Fruit fly (Drosophila melanogaster) whole organism, embryonic: Measurements from ENCODE around the gene Cdc42.

Experiments used
- Abd-B ChIP-seq: fragments of 200-800 bp; sonication (Bioruptor generic); optimal IDR thresholded peaks from 2 replicates; lab custom pipeline; 2018; ENCODE audit warnings: missing biosample characterization, mild to moderate bottlenecking, missing genetic modification characterization, moderate library complexity
- BEAF-32 ChIP-seq: fragments of 200-800 bp; sonication (Bioruptor generic); optimal IDR thresholded peaks from 3 replicates; lab custom pipeline; 2017; ENCODE audit warnings: missing biosample characterization, missing genetic modification characterization, mild to moderate bottlenecking, moderate library complexity, missing genetic modification reagents
- CG1024 ChIP-seq: fragments of 200-800 bp; sonication (Bioruptor generic); IDR thresholded peaks from 2 replicates; pipeline ENCODE4 v1.3.6; 2022; ENCODE audit warnings: missing biosample characterization, missing genetic modification characterization
- CG10267 ChIP-seq: fragments of 200-800 bp; sonication (Bioruptor generic); optimal IDR thresholded peaks from 2 replicates; lab custom pipeline; 2018; ENCODE audit warnings: missing biosample characterization, mild to moderate bottlenecking, missing genetic modification characterization, moderate library complexity
- CG12391 ChIP-seq: fragments of 200-800 bp; sonication (Bioruptor generic); optimal IDR thresholded peaks from 3 replicates; lab custom pipeline; 2018; ENCODE audit warnings: missing biosample characterization, mild to moderate bottlenecking, missing genetic modification characterization, moderate library complexity
- CG12659 ChIP-seq: fragments of 200-800 bp; sonication (Bioruptor generic); optimal IDR thresholded peaks from 3 replicates; lab custom pipeline; 2017; ENCODE audit warnings: mild to moderate bottlenecking, missing biosample characterization, missing genetic modification reagents, missing genetic modification characterization
- CG13287 ChIP-seq: fragments of 200-800 bp; sonication (Bioruptor generic); IDR thresholded peaks from 2 replicates; pipeline ENCODE4 v1.3.6; 2022; ENCODE audit warnings: missing biosample characterization, missing genetic modification characterization; ENCODE audit not compliant: partially characterized antibody
- CG1602 ChIP-seq: fragments of 200-800 bp; sonication (Bioruptor generic); optimal IDR thresholded peaks from 3 replicates; lab custom pipeline; 2016; ENCODE audit warnings: missing biosample characterization, missing genetic modification characterization
- CG1603 ChIP-seq: fragments of 200-800 bp; sonication (Bioruptor generic); optimal IDR thresholded peaks from 2 replicates; lab custom pipeline; 2019; ENCODE audit warnings: missing biosample characterization, mild to moderate bottlenecking, missing genetic modification characterization, moderate library complexity
- CG17186 ChIP-seq: fragments of 200-800 bp; sonication (Bioruptor generic); optimal IDR thresholded peaks from 3 replicates; lab custom pipeline; 2017; ENCODE audit warnings: missing biosample characterization, missing genetic modification reagents, missing genetic modification characterization
- CG2116 ChIP-seq: fragments of 200-800 bp; sonication (Bioruptor generic); optimal IDR thresholded peaks from 3 replicates; lab custom pipeline; 2018; ENCODE audit warnings: missing biosample characterization, mild to moderate bottlenecking, missing genetic modification characterization
- CG2120 ChIP-seq: fragments of 200-800 bp; sonication (Bioruptor generic); optimal IDR thresholded peaks from 3 replicates; lab custom pipeline; 2016; ENCODE audit warnings: missing biosample characterization, missing genetic modification characterization
- CG30020 ChIP-seq: fragments of 200-800 bp; optimal IDR thresholded peaks from 2 replicates; lab custom pipeline; 2019; ENCODE audit warnings: missing biosample characterization, mild to moderate bottlenecking, missing genetic modification characterization, moderate library complexity
- CG31365 ChIP-seq: fragments of 200-800 bp; sonication (Bioruptor generic); optimal IDR thresholded peaks from 2 replicates; lab custom pipeline; 2018; ENCODE audit warnings: missing biosample characterization, mild to moderate bottlenecking, missing genetic modification characterization
- CG33213 ChIP-seq: fragments of 200-800 bp; sonication (Bioruptor generic); optimal IDR thresholded peaks from 3 replicates; lab custom pipeline; 2016; ENCODE audit warnings: missing biosample characterization, missing genetic modification characterization
- CG34224 ChIP-seq: fragments of 200-800 bp; sonication (Bioruptor generic); IDR thresholded peaks from 3 replicates; pipeline ENCODE4 v1.3.6; 2022; ENCODE audit warnings: missing biosample characterization, missing genetic modification characterization; ENCODE audit not compliant: partially characterized antibody
- CG4617 ChIP-seq: fragments of 200-800 bp; sonication (Bioruptor generic); optimal IDR thresholded peaks from 3 replicates; lab custom pipeline; 2016; ENCODE audit warnings: missing biosample characterization, missing genetic modification characterization, borderline replicate concordance
- CG8290 ChIP-seq, 3 experiments: fragments of 200-800 bp; sonication (Bioruptor generic); optimal IDR thresholded peaks; 2 replicates each; lab custom pipeline; 2016 to 2019; ENCODE audit warnings: missing biosample characterization in 3 of 3, missing genetic modification characterization in 3 of 3, mild to moderate bottlenecking in 2 of 3, moderate library complexity in 1 of 3
- Dp ChIP-seq: fragments of 200-800 bp; sonication (Bioruptor generic); optimal IDR thresholded peaks from 2 replicates; lab custom pipeline; 2018; ENCODE audit warnings: missing biosample characterization, mild to moderate bottlenecking, missing genetic modification characterization, moderate library complexity
- Elba2 ChIP-seq: fragments of 200-800 bp; sonication (Bioruptor generic); optimal IDR thresholded peaks from 3 replicates; lab custom pipeline; 2016; ENCODE audit warnings: missing biosample characterization, missing genetic modification characterization
- Ets97D ChIP-seq: fragments of 200-800 bp; sonication (Bioruptor generic); optimal IDR thresholded peaks from 3 replicates; lab custom pipeline; 2016; ENCODE audit warnings: missing biosample characterization, missing genetic modification characterization
- Hey ChIP-seq: fragments of 200-800 bp; sonication (Bioruptor generic); optimal IDR thresholded peaks from 3 replicates; lab custom pipeline; 2018; ENCODE audit warnings: missing biosample characterization, mild to moderate bottlenecking, missing genetic modification characterization
- HmgZ ChIP-seq: fragments of 200-800 bp; sonication (Bioruptor generic); optimal IDR thresholded peaks from 2 replicates; lab custom pipeline; 2018; ENCODE audit warnings: missing biosample characterization, mild to moderate bottlenecking, missing genetic modification characterization
- Lhr ChIP-seq: fragments of 200-800 bp; sonication (Bioruptor generic); optimal IDR thresholded peaks from 3 replicates; lab custom pipeline; 2017; ENCODE audit warnings: mild to moderate bottlenecking, missing biosample characterization, missing genetic modification reagents, missing genetic modification characterization
- MESR4 ChIP-seq: fragments of 200-800 bp; sonication (Bioruptor generic); optimal IDR thresholded peaks from 2 replicates; lab custom pipeline; 2018; ENCODE audit warnings: missing biosample characterization, mild to moderate bottlenecking, missing genetic modification characterization, moderate library complexity
- Max ChIP-seq: fragments of 200-800 bp; sonication (Bioruptor generic); optimal IDR thresholded peaks from 2 replicates; lab custom pipeline; 2016; ENCODE audit warnings: missing biosample characterization, mild to moderate bottlenecking, missing genetic modification characterization
- Pdp1 ChIP-seq, 2 experiments: fragments of 200-800 bp; sonication (Bioruptor generic); optimal IDR thresholded peaks; 3 replicates each; lab custom pipeline; 2016; ENCODE audit warnings: missing biosample characterization in 2 of 2, missing genetic modification characterization in 2 of 2, mild to moderate bottlenecking in 1 of 2, moderate library complexity in 1 of 2
- Scr ChIP-seq: fragments of 200-800 bp; sonication (Bioruptor generic); IDR thresholded peaks from 2 replicates; pipeline ENCODE4 v1.3.6; 2022; ENCODE audit warnings: missing biosample characterization, missing genetic modification characterization; ENCODE audit not compliant: partially characterized antibody
- Sin3A ChIP-seq: fragments of >200 bp; optimal IDR thresholded peaks from 2 replicates; lab custom pipeline; 2018
- YL-1 ChIP-seq: fragments of 200-800 bp; sonication (Bioruptor generic); optimal IDR thresholded peaks from 3 replicates; lab custom pipeline; 2017; ENCODE audit warnings: missing biosample characterization, mild to moderate bottlenecking, missing genetic modification characterization
- ab ChIP-seq: fragments of 200-800 bp; sonication (Bioruptor generic); optimal IDR thresholded peaks from 2 replicates; lab custom pipeline; 2016; ENCODE audit warnings: missing biosample characterization, missing genetic modification characterization
- ash1 ChIP-seq: fragments of 200-800 bp; sonication (Bioruptor generic); optimal IDR thresholded peaks from 2 replicates; lab custom pipeline; 2018; ENCODE audit warnings: missing biosample characterization, mild to moderate bottlenecking, missing genetic modification characterization
- dmrt99B ChIP-seq: fragments of 200-800 bp; sonication (Bioruptor generic); optimal IDR thresholded peaks from 2 replicates; lab custom pipeline; 2018; ENCODE audit warnings: missing biosample characterization, mild to moderate bottlenecking, missing genetic modification characterization, moderate library complexity
- ewg ChIP-seq: fragments of 200-800 bp; sonication (Bioruptor generic); optimal IDR thresholded peaks from 3 replicates; lab custom pipeline; 2017; ENCODE audit warnings: mild to moderate bottlenecking, missing biosample characterization, missing genetic modification reagents, missing genetic modification characterization
- grau ChIP-seq: fragments of 200-800 bp; optimal IDR thresholded peaks from 3 replicates; lab custom pipeline; 2019; ENCODE audit warnings: missing biosample characterization, mild to moderate bottlenecking, missing genetic modification characterization, moderate library complexity
- hbn ChIP-seq: fragments of 200-800 bp; sonication (Bioruptor generic); IDR thresholded peaks from 2 replicates; pipeline ENCODE4 v1.3.6; 2022; ENCODE audit warnings: missing biosample characterization, missing genetic modification characterization; ENCODE audit not compliant: partially characterized antibody
- ken ChIP-seq: fragments of 200-800 bp; sonication (Bioruptor generic); IDR thresholded peaks from 3 replicates; pipeline ENCODE4 v1.3.6; 2022; ENCODE audit warnings: missing biosample characterization, missing genetic modification characterization
- knrl ChIP-seq: fragments of 200-800 bp; sonication (Bioruptor generic); IDR thresholded peaks from 3 replicates; pipeline ENCODE4 v1.3.6; 2022; ENCODE audit warnings: missing biosample characterization, missing genetic modification characterization; ENCODE audit not compliant: partially characterized antibody
- mam ChIP-seq: fragments of 200-800 bp; sonication (Bioruptor generic); optimal IDR thresholded peaks from 3 replicates; lab custom pipeline; 2016; ENCODE audit warnings: missing biosample characterization, missing genetic modification characterization
- nmo ChIP-seq: fragments of 200-800 bp; sonication (Bioruptor generic); optimal IDR thresholded peaks from 2 replicates; lab custom pipeline; 2018; ENCODE audit warnings: missing biosample characterization, mild to moderate bottlenecking, missing genetic modification characterization, moderate library complexity
- nom ChIP-seq: fragments of 200-800 bp; sonication (Bioruptor generic); optimal IDR thresholded peaks from 2 replicates; lab custom pipeline; 2017; ENCODE audit warnings: missing biosample characterization, missing genetic modification characterization, mild to moderate bottlenecking, moderate library complexity, missing genetic modification reagents
- pzg ChIP-seq: fragments of 200-800 bp; sonication (Bioruptor generic); optimal IDR thresholded peaks from 3 replicates; lab custom pipeline; 2018; ENCODE audit warnings: missing biosample characterization, mild to moderate bottlenecking, missing genetic modification characterization, moderate library complexity
- row ChIP-seq: fragments of 200-800 bp; sonication (Bioruptor generic); IDR thresholded peaks from 3 replicates; pipeline ENCODE4 v1.3.6; 2022; ENCODE audit warnings: missing biosample characterization, missing genetic modification characterization
- sens ChIP-seq: fragments of 200-800 bp; sonication (Bioruptor generic); peaks from one replicate; lab custom pipeline; 2016; ENCODE audit warnings: missing biosample characterization, missing genetic modification characterization
- shn ChIP-seq: fragments of 200-800 bp; sonication (Bioruptor generic); optimal IDR thresholded peaks from 3 replicates; lab custom pipeline; 2016; ENCODE audit warnings: missing biosample characterization, missing genetic modification characterization
- trem ChIP-seq: fragments of 200-800 bp; optimal IDR thresholded peaks from 3 replicates; lab custom pipeline; 2019; ENCODE audit warnings: missing biosample characterization, mild to moderate bottlenecking, missing genetic modification characterization, moderate library complexity
- unc-4 ChIP-seq: fragments of 200-800 bp; sonication (Bioruptor generic); IDR thresholded peaks from 2 replicates; pipeline ENCODE4 v1.3.6; 2022; ENCODE audit warnings: missing biosample characterization, missing genetic modification characterization; ENCODE audit not compliant: partially characterized antibody
- zfh2 ChIP-seq: fragments of 200-800 bp; sonication (Bioruptor generic); optimal IDR thresholded peaks from 2 replicates; lab custom pipeline; 2016; ENCODE audit warnings: missing biosample characterization, missing genetic modification characterization

The Cdc42 gene

DNA sequence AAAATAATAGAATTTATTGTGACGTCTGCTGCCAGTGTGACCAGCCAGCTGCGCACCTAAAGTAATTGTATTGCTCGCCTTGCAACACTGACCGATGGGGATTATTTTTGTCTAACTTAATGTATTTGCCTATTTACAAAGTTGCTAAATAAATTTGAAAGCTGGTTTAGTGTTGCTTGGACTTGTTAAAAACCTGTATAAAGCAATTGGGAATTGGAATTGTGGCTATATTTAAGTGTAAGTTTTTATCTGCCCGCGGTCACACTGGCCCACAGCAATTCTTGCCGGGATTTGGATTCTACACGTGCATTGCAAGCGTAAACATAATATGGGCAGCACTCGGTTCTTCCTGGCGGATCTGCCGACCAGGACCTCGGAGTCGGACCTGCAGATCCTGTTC, 7.2 kb downstream of the Cdc42 start, which contains the start of the genes CG14230 and CG14232 (continued):
- TF ChIP-seq Sin3A (peak; percentile 84), Abd-B (peak; percentile 61), row (0 out of 3 replicates have a peak, but pooled peaks have one; percentile 21), unc-4 (GFP tag; lab: Robert Waterston, UW) (0 out of 2 replicates have a peak, but pooled peaks have one; percentile 15), CG13287 (peak; percentile 69), CG4617 (peak; percentile 71), nmo (GFP tag; lab: Kevin White, UChicago) (peak; percentile 44), shn (no peak), sens (peak; percentile 66), Elba2 (GFP tag; lab: Kevin White, UChicago) (peak; percentile 47), pzg (GFP tag; lab: Kevin White, UChicago) (peak; percentile 70), Dp (peak; percentile 34), ewg (GFP tag; lab: Kevin White, UChicago) (peak; percentile 26), zfh2 (GFP tag; lab: Kevin White, UChicago) (peak; percentile 6), CG34224 (GFP tag; lab: Robert Waterston, UW) (peak; percentile 56; the same call in 2 of the 3 replicates), Pdp1 (GFP tag; optimal IDR thresholded peaks at IDR 0.05; lab: Kevin White, UChicago) (peak in 1 of 2 experiments; percentile 28), MESR4 (peak; percentile 73), grau (tag; lab: Kevin White, UChicago) (peak; percentile 17), CG10267 (tag; lab: Kevin White, UChicago) (peak; percentile 90), Hey (tag; lab: Kevin White, UChicago) (no peak), CG30020 (peak; percentile 47), CG2120 (peak; percentile 42), Lhr (GFP tag; lab: Kevin White, UChicago) (peak; percentile 2), CG33213 (peak; percentile 16), CG2116 (peak; percentile 56), CG12659 (GFP tag; lab: Kevin White, UChicago) (peak; percentile 51), CG12391 (tag; lab: Kevin White, UChicago) (peak; percentile 33), CG8290 (GFP tag; optimal IDR thresholded peaks at IDR 0.05; lab: Kevin White, UChicago) (peak; percentile 1), CG8290 (tag; optimal IDR thresholded peaks at IDR 0.05; lab: Kevin White, UChicago) (no peak), ash1 (GFP tag; lab: Kevin White, UChicago) (no peak), hbn (GFP tag; lab: Robert Waterston, UW) (peak; percentile 30; the same call in 1 of the 2 replicates), CG17186 (peak; percentile 42), CG1603 (tag; lab: Kevin White, UChicago) (peak; percentile 71), Max (GFP tag; lab: Kevin White, UChicago) (peak; percentile 37), knrl (GFP tag; lab: Robert Waterston, UW) (0 out of 3 replicates have a peak, but pooled peaks have one; percentile 39), Scr (GFP tag; lab: Robert Waterston, UW) (0 out of 2 replicates have a peak, but pooled peaks have one; percentile 33), ab (GFP tag; lab: Kevin White, UChicago) (no peak), mam (GFP tag; lab: Kevin White, UChicago) (no peak), ken (GFP tag; lab: Robert Waterston, UW) (no peak), YL-1 (peak; percentile 87), BEAF-32 (GFP tag; lab: Kevin White, UChicago) (peak; percentile 42), trem (tag; lab: Kevin White, UChicago) (peak; percentile 47), CG31365 (tag; lab: Kevin White, UChicago) (no peak), nom (no peak), CG1602 (GFP tag; lab: Kevin White, UChicago) (no peak), HmgZ (tag; lab: Kevin White, UChicago) (peak; percentile 17), Ets97D (GFP tag; lab: Kevin White, UChicago) (peak; percentile 55), dmrt99B (no peak), CG1024 (GFP tag; lab: Robert Waterston, UW) (no peak)
